Worm (Caenorhabditis elegans) whole organism, early embryonic: ENCODE measurements around the gene ivph-3.

Source experiments
- B0310.2 ChIP-seq: sonication (generic microtip); optimal IDR thresholded peaks from 2 replicates; lab custom pipeline; 2016; ENCODE audit warnings: mild to moderate bottlenecking, missing genetic modification characterization, missing compliant biosample characterization
- F13C5.2 ChIP-seq: sonication (generic microtip); optimal IDR thresholded peaks from 2 replicates; lab custom pipeline; 2017; ENCODE audit warnings: mild to moderate bottlenecking, missing genetic modification characterization, inconsistent platforms, missing compliant biosample characterization
- aly-1 ChIP-seq: sonication (generic microtip); optimal IDR thresholded peaks from 2 replicates; lab custom pipeline; 2016; ENCODE audit warnings: missing genetic modification characterization, missing compliant biosample characterization
- ama-1 ChIP-seq: fragments of 150-350 bp; optimal IDR thresholded peaks from 2 replicates; lab custom pipeline; 2014
- ceh-13 ChIP-seq: fragments of 200-800 bp; sonication (Bioruptor generic); optimal IDR thresholded peaks from 2 replicates; lab custom pipeline; 2018; ENCODE audit warnings: mild to moderate bottlenecking, missing genetic modification characterization, missing compliant biosample characterization
- ceh-36 ChIP-seq: sonication (generic microtip); optimal IDR thresholded peaks from 2 replicates; lab custom pipeline; 2016; ENCODE audit warnings: missing genetic modification characterization, inconsistent platforms, missing compliant biosample characterization
- ets-7 ChIP-seq: sonication (generic microtip); optimal IDR thresholded peaks from 2 replicates; lab custom pipeline; 2016; ENCODE audit warnings: missing genotype, missing genetic modification characterization, missing compliant biosample characterization
- flt-1 ChIP-seq: fragments of 200-800 bp; sonication (Bioruptor generic); IDR thresholded peaks from 2 replicates; pipeline ENCODE4 v1.3.6; 2022; ENCODE audit warnings: missing genetic modification characterization, missing compliant biosample characterization
- hmbx-1 ChIP-seq: sonication (generic microtip); optimal IDR thresholded peaks from 2 replicates; lab custom pipeline; 2016; ENCODE audit warnings: mild to moderate bottlenecking, missing genetic modification characterization, missing compliant biosample characterization
- hmg-4 ChIP-seq: fragments of 200-800 bp; sonication (Bioruptor generic); optimal IDR thresholded peaks from 2 replicates; lab custom pipeline; 2018; ENCODE audit warnings: mild to moderate bottlenecking, missing genetic modification characterization, missing compliant biosample characterization
- hnd-1 ChIP-seq: sonication (generic microtip); optimal IDR thresholded peaks from 2 replicates; lab custom pipeline; 2016; ENCODE audit warnings: missing genetic modification characterization, missing compliant biosample characterization
- pes-1 ChIP-seq: fragments of 200-800 bp; sonication (Bioruptor generic); IDR thresholded peaks from 2 replicates; pipeline ENCODE4 v1.3.6; 2022; ENCODE audit warnings: missing genetic modification reagents, missing genetic modification characterization, missing compliant biosample characterization
- scrt-1 ChIP-seq: fragments of 200-800 bp; sonication (Bioruptor generic); IDR thresholded peaks from 2 replicates; pipeline ENCODE4 v1.3.6; 2022; ENCODE audit warnings: missing genetic modification characterization, missing compliant biosample characterization
- sea-1 ChIP-seq: fragments of 200-800 bp; sonication (Bioruptor generic); conservative IDR thresholded peaks from 2 replicates; pipeline ENCODE4 v1.3.6; 2022; ENCODE audit warnings: missing genetic modification characterization, missing compliant biosample characterization
- tbx-11 ChIP-seq: fragments of 200-800 bp; sonication (Bioruptor generic); IDR thresholded peaks from 2 replicates; pipeline ENCODE4 v1.3.6; 2022; ENCODE audit warnings: missing genetic modification characterization, missing compliant biosample characterization
- tbx-37 ChIP-seq: fragments of 200-800 bp; sonication (Bioruptor generic); conservative IDR thresholded peaks from 2 replicates; pipeline ENCODE4 v1.3.6; 2022; ENCODE audit warnings: missing genetic modification reagents, missing genetic modification characterization, missing compliant biosample characterization
- tra-4 ChIP-seq: sonication (generic microtip); optimal IDR thresholded peaks from 2 replicates; lab custom pipeline; 2017; ENCODE audit warnings: missing genetic modification characterization, missing compliant biosample characterization

Gene ivph-3

ce11 chrIV:3091112-3091511, 37.6 kb downstream of the ivph-3 start:
- no peak for TF ChIP-seq hnd-1 (tag; lab: Kevin White, UChicago)
- no peak for TF ChIP-seq scrt-1 (GFP tag; lab: Robert Waterston, UW)
- no peak for TF ChIP-seq pes-1 (GFP tag; lab: Robert Waterston, UW)
- TF ChIP-seq ceh-13 (GFP tag; lab: Kevin White, UChicago), result no peak
- TF ChIP-seq B0310.2 (tag; lab: Kevin White, UChicago), result no peak
- no peak for TF ChIP-seq hmbx-1 (tag; lab: Kevin White, UChicago)
- no peak for TF ChIP-seq ceh-36
- no peak for TF ChIP-seq tbx-11 (GFP tag; lab: Robert Waterston, UW)
- no peak for TF ChIP-seq tbx-37 (GFP tag; lab: Robert Waterston, UW)
- TF ChIP-seq ets-7 (tag; lab: Kevin White, UChicago), result no peak
- TF ChIP-seq tra-4 (tag; lab: Kevin White, UChicago), result no peak

- no peak for TF ChIP-seq tra-4 (tag; lab: Kevin White, UChicago)
- no peak for TF ChIP-seq sea-1 (GFP tag; lab: Robert Waterston, UW)
- TF ChIP-seq B0310.2 (tag; lab: Kevin White, UChicago), result no peak
- no peak for TF ChIP-seq tbx-11 (GFP tag; lab: Robert Waterston, UW)
- TF ChIP-seq aly-1 (tag; lab: Kevin White, UChicago), result no peak
Observed at ce11 chrIV:3092978-3093377, 39.5 kb downstream of the ivph-3 start.

ce11 chrIV:3095995-3096544, 42.5 kb downstream of the ivph-3 start:
- TF ChIP-seq hmbx-1 (tag; lab: Kevin White, UChicago) (no peak), tra-4 (tag; lab: Kevin White, UChicago) (no peak), aly-1 (tag; lab: Kevin White, UChicago) (no peak), F13C5.2 (no peak), hnd-1 (tag; lab: Kevin White, UChicago) (no peak), ama-1 (lab: Kevin White, UChicago) (no peak), ceh-36 (no peak), B0310.2 (tag; lab: Kevin White, UChicago) (no peak), pes-1 (GFP tag; lab: Robert Waterston, UW) (no peak), scrt-1 (GFP tag; lab: Robert Waterston, UW) (no peak), tbx-11 (GFP tag; lab: Robert Waterston, UW) (no peak), ceh-13 (GFP tag; lab: Kevin White, UChicago) (no peak), flt-1 (GFP tag; lab: Robert Waterston, UW) (no peak), tbx-37 (GFP tag; lab: Robert Waterston, UW) (no peak), ets-7 (tag; lab: Kevin White, UChicago) (no peak), hmg-4 (GFP tag; lab: Kevin White, UChicago) (no peak)

ce11 chrIV:3097019-3097418, 43.5 kb downstream of the ivph-3 start:
- TF ChIP-seq B0310.2 (tag; lab: Kevin White, UChicago), result no peak

ce11 chrIV:3101208-3101607, 47.7 kb downstream of the ivph-3 start:
- TF ChIP-seq ceh-13 (GFP tag; lab: Kevin White, UChicago), result no peak
- TF ChIP-seq aly-1 (tag; lab: Kevin White, UChicago), result no peak
- no peak for TF ChIP-seq hmbx-1 (tag; lab: Kevin White, UChicago)
- TF ChIP-seq tbx-37 (GFP tag; lab: Robert Waterston, UW), result no peak
